Fruit fly (Drosophila melanogaster) whole organism, embryonic: ENCODE results near the gene CG9667.
A peak's percentile ranks its signal among the peaks of the same experiment; 100 is the strongest.

Experiments used
- CG10565 ChIP-seq: fragments of 200-800 bp; sonication (Bioruptor generic); optimal IDR thresholded peaks from 3 replicates; lab custom pipeline; 2016; ENCODE audit warnings: missing biosample characterization, mild to moderate bottlenecking, missing genetic modification characterization
- CG11093 ChIP-seq: fragments of 200-800 bp; sonication (Bioruptor generic); IDR thresholded peaks from 3 replicates; pipeline ENCODE4 v1.3.6; 2022; ENCODE audit warnings: missing biosample characterization, missing genetic modification characterization
- CG12071 ChIP-seq: fragments of 200-800 bp; sonication (Bioruptor generic); optimal IDR thresholded peaks from 3 replicates; lab custom pipeline; 2018; ENCODE audit warnings: missing biosample characterization, mild to moderate bottlenecking, missing genetic modification characterization
- CG14667 ChIP-seq: fragments of 200-800 bp; sonication (Bioruptor generic); IDR thresholded peaks from 2 replicates; pipeline ENCODE4 v1.3.6; 2022; ENCODE audit warnings: missing biosample characterization, missing genetic modification characterization
- CG17612 ChIP-seq: fragments of 200-800 bp; sonication (Bioruptor generic); IDR thresholded peaks from 2 replicates; pipeline ENCODE4 v1.3.6; 2022; ENCODE audit warnings: missing biosample characterization, missing genetic modification characterization
- CG18262 ChIP-seq: fragments of 200-800 bp; optimal IDR thresholded peaks from 3 replicates; lab custom pipeline; 2019; ENCODE audit warnings: missing biosample characterization, mild to moderate bottlenecking, missing genetic modification characterization, moderate library complexity
- CG3726 ChIP-seq: fragments of 200-800 bp; sonication (Bioruptor generic); IDR thresholded peaks from 3 replicates; pipeline ENCODE4, ENCODE4 v1.3.6; 2022; ENCODE audit warnings: missing biosample characterization, missing genetic modification characterization
- CG42726 ChIP-seq: fragments of 200-800 bp; sonication (Bioruptor generic); IDR thresholded peaks from 2 replicates; pipeline ENCODE4 v1.3.6; 2022; ENCODE audit warnings: missing biosample characterization, missing genetic modification characterization; ENCODE audit not compliant: partially characterized antibody
- CG4282 ChIP-seq: fragments of 200-800 bp; sonication (Bioruptor generic); optimal IDR thresholded peaks from 2 replicates; lab custom pipeline; 2016; ENCODE audit warnings: missing biosample characterization, missing genetic modification characterization
- CG4730 ChIP-seq: fragments of 200-800 bp; sonication (Bioruptor generic); IDR thresholded peaks from 2 replicates; pipeline ENCODE4 v1.3.6; 2022; ENCODE audit warnings: missing biosample characterization, missing genetic modification characterization
- CG4820 ChIP-seq: fragments of 200-800 bp; sonication (Bioruptor generic); optimal IDR thresholded peaks from 3 replicates; lab custom pipeline; 2016; ENCODE audit warnings: missing biosample characterization, missing genetic modification characterization
- CG6175 ChIP-seq: fragments of 200-800 bp; sonication (Bioruptor generic); IDR thresholded peaks from 3 replicates; pipeline ENCODE4 v1.3.6; 2022; ENCODE audit warnings: missing biosample characterization, missing genetic modification characterization
- CG6683 ChIP-seq: fragments of 200-800 bp; sonication (Bioruptor generic); optimal IDR thresholded peaks from 2 replicates; lab custom pipeline; 2017; ENCODE audit warnings: missing biosample characterization, mild to moderate bottlenecking, missing genetic modification characterization, missing genetic modification reagents
- CG8089 ChIP-seq: fragments of 200-800 bp; sonication (Bioruptor generic); optimal IDR thresholded peaks from 3 replicates; lab custom pipeline; 2016; ENCODE audit warnings: missing biosample characterization, missing genetic modification characterization
- CG8478 ChIP-seq: fragments of >200 bp; optimal IDR thresholded peaks from 2 replicates; lab custom pipeline; 2018
- CTCF ChIP-seq: fragments of 200-800 bp; sonication (Bioruptor generic); optimal IDR thresholded peaks from 2 replicates; lab custom pipeline; 2017; ENCODE audit warnings: missing biosample characterization, mild to moderate bottlenecking, missing genetic modification characterization, moderate library complexity
- Camta ChIP-seq: fragments of 200-800 bp; sonication (Bioruptor generic); optimal IDR thresholded peaks from 2 replicates; lab custom pipeline; 2016; ENCODE audit warnings: missing biosample characterization, missing genetic modification characterization
- Dbx ChIP-seq: fragments of 200-800 bp; sonication (Bioruptor generic); IDR thresholded peaks from 3 replicates; pipeline ENCODE4 v1.3.6; 2022; ENCODE audit warnings: missing biosample characterization, missing genetic modification characterization
- Gug ChIP-seq: fragments of 200-800 bp; sonication (Bioruptor generic); IDR thresholded peaks from 4 replicates; pipeline ENCODE4 v1.3.6; 2022; ENCODE audit warnings: missing biosample characterization, missing genetic modification characterization
- HLHmδ ChIP-seq: fragments of 200-800 bp; sonication (Bioruptor generic); optimal IDR thresholded peaks from 2 replicates; lab custom pipeline; 2018; ENCODE audit warnings: missing biosample characterization, mild to moderate bottlenecking, missing genetic modification characterization, moderate library complexity
- HmgD ChIP-seq: fragments of 200-800 bp; sonication (Bioruptor generic); optimal IDR thresholded peaks from 3 replicates; lab custom pipeline; 2016; ENCODE audit warnings: missing biosample characterization, missing genetic modification characterization
- Hr39 ChIP-seq: fragments of >200 bp; optimal IDR thresholded peaks from 2 replicates; lab custom pipeline; 2017
- Hr78 ChIP-seq, 2 experiments: fragments of 200-800 bp in 1 of 2; fragments of >200 bp in 1 of 2; sonication (Bioruptor generic) in 1 of 2; optimal IDR thresholded peaks; 2 replicates each; lab custom pipeline; 2017 to 2019; ENCODE audit warnings: missing biosample characterization in 2 of 2, missing genetic modification characterization in 2 of 2, mild to moderate bottlenecking in 1 of 2, moderate library complexity in 1 of 2
- Max ChIP-seq: fragments of 200-800 bp; sonication (Bioruptor generic); optimal IDR thresholded peaks from 2 replicates; lab custom pipeline; 2016; ENCODE audit warnings: missing biosample characterization, mild to moderate bottlenecking, missing genetic modification characterization
- NC2β ChIP-seq: fragments of 200-800 bp; sonication (Bioruptor generic); optimal IDR thresholded peaks from 2 replicates; lab custom pipeline; 2016; ENCODE audit warnings: missing biosample characterization, missing genetic modification characterization
- Optix ChIP-seq: fragments of 200-800 bp; sonication (Bioruptor generic); IDR thresholded peaks from 3 replicates; pipeline ENCODE4 v1.3.6; 2022; ENCODE audit warnings: missing biosample characterization, missing genetic modification characterization
- Pdp1 ChIP-seq, 2 experiments: fragments of 200-800 bp; sonication (Bioruptor generic); optimal IDR thresholded peaks; 3 replicates each; lab custom pipeline; 2016; ENCODE audit warnings: missing biosample characterization in 2 of 2, missing genetic modification characterization in 2 of 2, mild to moderate bottlenecking in 1 of 2, moderate library complexity in 1 of 2
- Ssrp ChIP-seq: fragments of 200-800 bp; sonication (Bioruptor generic); optimal IDR thresholded peaks from 2 replicates; lab custom pipeline; 2018; ENCODE audit warnings: missing biosample characterization, mild to moderate bottlenecking, missing genetic modification characterization, moderate library complexity
- bowl ChIP-seq: fragments of 200-800 bp; sonication (Bioruptor generic); IDR thresholded peaks from 2 replicates; pipeline ENCODE4 v1.3.6; 2022; ENCODE audit warnings: missing biosample characterization, missing genetic modification characterization
- cg ChIP-seq: fragments of 200-800 bp; sonication (Bioruptor generic); optimal IDR thresholded peaks from 3 replicates; lab custom pipeline; 2019; ENCODE audit warnings: missing biosample characterization, mild to moderate bottlenecking, missing genetic modification characterization, moderate library complexity
- chinmo ChIP-seq: fragments of 200-800 bp; sonication (Bioruptor generic); IDR thresholded peaks from 4 replicates; pipeline ENCODE4 v1.3.6; 2022; ENCODE audit warnings: missing biosample characterization, missing genetic modification characterization; ENCODE audit not compliant: partially characterized antibody
- dan ChIP-seq: fragments of 200-800 bp; sonication (Bioruptor generic); IDR thresholded peaks from 2 replicates; pipeline ENCODE4 v1.3.6; 2022; ENCODE audit warnings: missing biosample characterization, missing genetic modification characterization
- disco-r ChIP-seq: fragments of 200-800 bp; sonication (Bioruptor generic); optimal IDR thresholded peaks from 2 replicates; lab custom pipeline; 2016; ENCODE audit warnings: missing biosample characterization, missing genetic modification characterization
- emc ChIP-seq: fragments of 200-800 bp; sonication (Bioruptor generic); optimal IDR thresholded peaks from 2 replicates; lab custom pipeline; 2016; ENCODE audit warnings: missing biosample characterization, missing genetic modification characterization
- esg ChIP-seq: fragments of 200-800 bp; sonication (Bioruptor generic); conservative IDR thresholded peaks from 2 replicates; pipeline ENCODE4 v1.3.6; 2022; ENCODE audit warnings: missing biosample characterization, missing genetic modification characterization
- fd3F ChIP-seq: fragments of 200-800 bp; sonication (Bioruptor generic); optimal IDR thresholded peaks from 2 replicates; lab custom pipeline; 2018; ENCODE audit warnings: missing biosample characterization, mild to moderate bottlenecking, missing genetic modification characterization, moderate library complexity
- ftz-f1 ChIP-seq: fragments of 200-800 bp; sonication (Bioruptor generic); optimal IDR thresholded peaks from 2 replicates; lab custom pipeline; 2016; ENCODE audit warnings: missing biosample characterization, missing genetic modification characterization
- gce ChIP-seq: fragments of 200-800 bp; sonication (Bioruptor generic); IDR thresholded peaks from 3 replicates; pipeline ENCODE4 v1.3.6; 2022; ENCODE audit warnings: missing biosample characterization, missing genetic modification characterization
- hth ChIP-seq: fragments of >200 bp; optimal IDR thresholded peaks from 2 replicates; lab custom pipeline; 2017; ENCODE audit warnings: inconsistent platforms
- jigr1 ChIP-seq: fragments of 200-800 bp; sonication (Bioruptor generic); IDR thresholded peaks from 3 replicates; pipeline ENCODE4 v1.3.6; 2022; ENCODE audit warnings: missing biosample characterization, missing genetic modification characterization
- mirr ChIP-seq: fragments of 200-800 bp; sonication (Bioruptor generic); optimal IDR thresholded peaks from 3 replicates; lab custom pipeline; 2018; ENCODE audit warnings: missing biosample characterization, mild to moderate bottlenecking, missing genetic modification characterization
- phol ChIP-seq: fragments of 200-800 bp; sonication (Bioruptor generic); optimal IDR thresholded peaks from 3 replicates; lab custom pipeline; 2018; ENCODE audit warnings: missing biosample characterization, mild to moderate bottlenecking, missing genetic modification characterization, moderate library complexity
- psq ChIP-seq: fragments of 200-800 bp; sonication (Bioruptor generic); optimal IDR thresholded peaks from 2 replicates; lab custom pipeline; 2017; ENCODE audit warnings: missing biosample characterization, missing genetic modification characterization
- row ChIP-seq: fragments of 200-800 bp; sonication (Bioruptor generic); IDR thresholded peaks from 3 replicates; pipeline ENCODE4 v1.3.6; 2022; ENCODE audit warnings: missing biosample characterization, missing genetic modification characterization
- shn ChIP-seq: fragments of 200-800 bp; sonication (Bioruptor generic); optimal IDR thresholded peaks from 3 replicates; lab custom pipeline; 2016; ENCODE audit warnings: missing biosample characterization, missing genetic modification characterization
- sna ChIP-seq: fragments of 200-800 bp; sonication (Bioruptor generic); IDR thresholded peaks from 2 replicates; pipeline ENCODE4 v1.3.6; 2022; ENCODE audit warnings: missing biosample characterization, missing genetic modification characterization; ENCODE audit not compliant: partially characterized antibody
- stwl ChIP-seq: fragments of 200-800 bp; sonication (Bioruptor generic); optimal IDR thresholded peaks from 3 replicates; lab custom pipeline; 2018; ENCODE audit warnings: missing biosample characterization, mild to moderate bottlenecking, missing genetic modification characterization, moderate library complexity
- trh ChIP-seq: fragments of 200-800 bp; sonication (Bioruptor generic); optimal IDR thresholded peaks from 2 replicates; lab custom pipeline; 2016; ENCODE audit warnings: missing biosample characterization, missing genetic modification characterization
- wdn ChIP-seq: fragments of 200-800 bp; sonication (Bioruptor generic); IDR thresholded peaks from 2 replicates; pipeline ENCODE4 v1.3.6; 2022; ENCODE audit warnings: missing biosample characterization, missing genetic modification characterization
- zfh1 ChIP-seq: fragments of 200-800 bp; sonication (Bioruptor generic); IDR thresholded peaks from 3 replicates; pipeline ENCODE4 v1.3.6; 2022; ENCODE audit warnings: missing biosample characterization, missing genetic modification characterization

The CG9667 gene

DNA sequence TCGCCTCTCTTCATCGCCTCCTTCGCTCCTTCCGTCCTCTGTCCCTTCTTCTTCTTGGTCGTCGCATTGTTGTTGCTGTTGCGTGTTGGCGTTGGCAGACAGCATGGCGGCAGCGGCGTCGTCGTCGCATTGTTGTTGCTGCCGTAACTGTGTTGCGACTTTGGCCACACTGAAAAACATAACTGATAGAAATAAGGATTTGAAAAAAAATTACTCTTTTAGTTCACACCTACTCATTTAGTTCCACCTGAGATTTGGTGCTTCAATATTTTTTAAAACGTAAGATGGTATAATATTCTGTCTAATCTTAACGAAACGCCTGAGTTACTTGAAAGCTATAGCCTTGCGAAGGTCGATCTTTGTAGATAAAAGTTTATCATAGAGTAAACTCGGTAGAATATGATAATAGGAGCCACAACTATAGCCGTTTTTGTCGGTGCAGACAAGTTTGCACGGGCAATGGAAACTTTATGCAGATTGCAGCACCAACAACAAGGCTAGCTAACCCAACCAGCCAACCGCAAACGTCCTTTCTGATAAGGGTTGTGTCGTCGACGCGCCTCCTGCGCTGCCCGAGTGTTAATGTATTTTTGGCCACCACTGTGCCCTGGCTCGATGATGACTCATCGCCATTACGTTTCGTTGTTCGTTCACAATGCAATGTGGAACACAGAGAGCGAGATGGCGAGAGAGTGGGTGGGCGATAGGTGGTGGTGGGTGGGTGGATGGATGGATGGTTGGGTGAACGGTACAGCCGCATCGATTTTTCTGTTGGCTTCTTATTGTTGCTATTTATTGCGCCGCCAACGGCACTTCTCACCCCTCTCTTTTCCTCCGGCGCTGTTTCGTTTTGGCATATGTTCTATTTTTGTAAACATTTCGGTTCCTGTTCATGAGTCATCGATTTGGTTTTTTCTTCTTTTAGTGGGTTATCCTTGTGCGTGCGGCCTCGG, 13.0 kb downstream of the CG9667 start:
- peak; percentile 32 for TF ChIP-seq CTCF (GFP tag; lab: Kevin White, UChicago)
- TF ChIP-seq Max (GFP tag; lab: Kevin White, UChicago), result peak; percentile 75
- peak; percentile 71 for TF ChIP-seq esg
- no peak for TF ChIP-seq CG42726
- peak; percentile 46 for TF ChIP-seq CG6683 (GFP tag; lab: Kevin White, UChicago)
- no peak for TF ChIP-seq mirr (GFP tag; lab: Kevin White, UChicago)
- no peak for TF ChIP-seq dan (GFP tag; lab: Robert Waterston, UW)
- TF ChIP-seq HLHmδ, result no peak
- TF ChIP-seq CG6175 (GFP tag; lab: Robert Waterston, UW), result no peak
- peak; percentile 70; the same call in 2 of the 3 replicates for TF ChIP-seq Optix (GFP tag; lab: Robert Waterston, UW)
- peak; percentile 65 for TF ChIP-seq CG4820 (GFP tag; lab: Kevin White, UChicago)
- TF ChIP-seq Camta (GFP tag; lab: Kevin White, UChicago), result peak; percentile 62
- peak; percentile 56 for TF ChIP-seq disco-r
- peak; percentile 42 for TF ChIP-seq CG8089 (GFP tag; lab: Kevin White, UChicago)
- no peak for TF ChIP-seq CG8478 (lab: Kevin White, UChicago)
- TF ChIP-seq Ssrp, result peak; percentile 82
- TF ChIP-seq bowl (GFP tag; lab: Robert Waterston, UW), result no peak
- TF ChIP-seq psq, result peak; percentile 65
- no peak for TF ChIP-seq ftz-f1 (GFP tag; lab: Kevin White, UChicago)
- TF ChIP-seq hth (lab: Kevin White, UChicago), result no peak
- TF ChIP-seq wdn, result peak; percentile 58; the same call in 1 of the 2 replicates
- 0 out of 4 replicates have a peak, but pooled peaks have one; percentile 14 for TF ChIP-seq Gug (GFP tag; lab: Robert Waterston, UW)
- peak; percentile 61; the same call in 1 of the 3 replicates for TF ChIP-seq CG3726 (GFP tag; lab: Robert Waterston, UW)
- TF ChIP-seq sna (GFP tag; lab: Robert Waterston, UW), result no peak
- no peak for TF ChIP-seq CG10565
- TF ChIP-seq CG12071 (GFP tag; lab: Kevin White, UChicago), result peak; percentile 62
- TF ChIP-seq Dbx, result peak; percentile 60; the same call in 1 of the 3 replicates
- TF ChIP-seq CG4730 (GFP tag; lab: Robert Waterston, UW), result peak; percentile 39; the same call in 1 of the 2 replicates
- peak; percentile 73 for TF ChIP-seq row (GFP tag; lab: Robert Waterston, UW)
- TF ChIP-seq CG14667 (GFP tag; lab: Robert Waterston, UW), result peak; percentile 18; the same call in 1 of the 2 replicates
- peak; percentile 59 for TF ChIP-seq trh (GFP tag; lab: Kevin White, UChicago)
- TF ChIP-seq zfh1 (GFP tag; lab: Robert Waterston, UW), result no peak; the same call in 2 of the 3 replicates
- peak; percentile 59 for TF ChIP-seq fd3F
- peak; percentile 86 for TF ChIP-seq CG18262 (tag; lab: Kevin White, UChicago)
- TF ChIP-seq phol (tag; lab: Kevin White, UChicago), result peak; percentile 88
- TF ChIP-seq jigr1, result no peak
- TF ChIP-seq CG4282 (GFP tag; lab: Kevin White, UChicago), result peak; percentile 40
- no peak for TF ChIP-seq gce (GFP tag; lab: Robert Waterston, UW)
- TF ChIP-seq cg, result no peak
- no peak for TF ChIP-seq CG17612
- TF ChIP-seq Hr78 (GFP tag; optimal IDR thresholded peaks at IDR 0.05; lab: Kevin White, UChicago), result peak in 1 of 2 experiments; percentile 53
- peak; percentile 76 for TF ChIP-seq NC2β (GFP tag; lab: Kevin White, UChicago)
- TF ChIP-seq Hr39, result no peak
- TF ChIP-seq HmgD (GFP tag; lab: Kevin White, UChicago), result no peak
- peak; percentile 39 for TF ChIP-seq emc (GFP tag; lab: Kevin White, UChicago)
- TF ChIP-seq chinmo (GFP tag; lab: Robert Waterston, UW), result peak; percentile 69; the same call in 1 of the 4 replicates
- peak; percentile 75 to 79 for TF ChIP-seq Pdp1 (GFP tag; optimal IDR thresholded peaks at IDR 0.05; lab: Kevin White, UChicago)
- TF ChIP-seq stwl (tag; lab: Kevin White, UChicago), result peak; percentile 86
- TF ChIP-seq shn, result peak; percentile 79
- no peak for TF ChIP-seq CG11093 (GFP tag; lab: Robert Waterston, UW)
